Fruit fly (Drosophila melanogaster) whole organism, embryonic: ENCODE measurements around the gene Cyp6v1.

ENCODE experiments used
- Deaf1 ChIP-seq: fragments of 200-800 bp; optimal IDR thresholded peaks from 3 replicates; lab custom pipeline; 2019; ENCODE audit warnings: missing biosample characterization, mild to moderate bottlenecking, missing genetic modification characterization, moderate library complexity
- ttk ChIP-seq: fragments of 200-800 bp; sonication (Bioruptor generic); IDR thresholded peaks from 2 replicates; pipeline ENCODE4 v2.1.2; 2022; ENCODE audit warnings: missing biosample characterization, missing genetic modification characterization

DNA sequence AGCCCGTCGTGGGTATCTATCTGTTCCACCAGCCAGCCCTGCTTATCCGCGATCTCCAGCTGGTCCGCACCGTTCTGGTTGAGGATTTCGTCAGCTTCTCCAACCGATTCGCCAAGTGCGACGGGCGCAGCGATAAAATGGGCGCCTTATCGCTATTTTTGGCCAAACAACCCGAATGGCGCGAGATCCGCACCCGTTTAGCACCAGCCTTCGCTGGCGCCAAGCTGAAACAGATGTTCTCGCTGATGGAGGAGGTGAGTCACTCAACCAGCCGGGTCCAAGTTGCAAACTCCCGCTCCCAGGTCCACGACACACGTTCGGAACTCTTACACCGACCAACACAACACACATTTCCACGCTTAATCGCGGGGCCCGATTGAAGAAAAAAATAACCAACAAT is 1.7 kb downstream of the Cyp6v1 start:
- no peak for TF ChIP-seq Deaf1 (tag; lab: Kevin White, UChicago)
- no peak for TF ChIP-seq ttk (GFP tag; lab: Robert Waterston, UW)
